Fruit fly (Drosophila melanogaster) whole organism, embryonic: ENCODE measurements around the gene uif.

Experiments
- Asciz ChIP-seq: fragments of 200-800 bp; sonication (Bioruptor generic); optimal IDR thresholded peaks from 2 replicates; lab custom pipeline; 2017; ENCODE audit warnings: missing biosample characterization, mild to moderate bottlenecking, missing genetic modification characterization, missing genetic modification reagents
- Atf6 ChIP-seq: fragments of 200-800 bp; sonication (Bioruptor generic); IDR thresholded peaks from 2 replicates; pipeline ENCODE4 v1.3.6; 2022; ENCODE audit warnings: missing biosample characterization, missing genetic modification characterization
- CG10147 ChIP-seq: fragments of 200-800 bp; sonication (Bioruptor generic); optimal IDR thresholded peaks from 2 replicates; lab custom pipeline; 2019; ENCODE audit warnings: missing biosample characterization, mild to moderate bottlenecking, missing genetic modification characterization, moderate library complexity
- CG10543 ChIP-seq: fragments of 200-800 bp; sonication (Bioruptor generic); optimal IDR thresholded peaks from 3 replicates; lab custom pipeline; 2017; ENCODE audit warnings: missing biosample characterization, mild to moderate bottlenecking, missing genetic modification characterization, moderate library complexity
- CG10565 ChIP-seq: fragments of 200-800 bp; sonication (Bioruptor generic); optimal IDR thresholded peaks from 3 replicates; lab custom pipeline; 2016; ENCODE audit warnings: missing biosample characterization, mild to moderate bottlenecking, missing genetic modification characterization
- CG11695 ChIP-seq: fragments of 200-800 bp; sonication (Bioruptor generic); IDR thresholded peaks from 3 replicates; pipeline ENCODE4 v1.3.6; 2022; ENCODE audit warnings: missing biosample characterization, missing genetic modification characterization
- CG12071 ChIP-seq: fragments of 200-800 bp; sonication (Bioruptor generic); optimal IDR thresholded peaks from 3 replicates; lab custom pipeline; 2018; ENCODE audit warnings: missing biosample characterization, mild to moderate bottlenecking, missing genetic modification characterization
- CG12104 ChIP-seq: fragments of 200-800 bp; sonication (Bioruptor generic); optimal IDR thresholded peaks from 3 replicates; lab custom pipeline; 2016; ENCODE audit warnings: missing biosample characterization, missing genetic modification characterization
- CG12659 ChIP-seq: fragments of 200-800 bp; sonication (Bioruptor generic); optimal IDR thresholded peaks from 3 replicates; lab custom pipeline; 2017; ENCODE audit warnings: mild to moderate bottlenecking, missing biosample characterization, missing genetic modification reagents, missing genetic modification characterization
- CG16863 ChIP-seq: fragments of 200-800 bp; sonication (Bioruptor generic); optimal IDR thresholded peaks from 3 replicates; lab custom pipeline; 2016; ENCODE audit warnings: missing biosample characterization, missing genetic modification characterization
- CG17802 ChIP-seq: fragments of 200-800 bp; sonication (Bioruptor generic); optimal IDR thresholded peaks from 2 replicates; lab custom pipeline; 2018; ENCODE audit warnings: missing biosample characterization, mild to moderate bottlenecking, missing genetic modification characterization, moderate library complexity
- CG1832 ChIP-seq: fragments of 200-800 bp; sonication (Bioruptor generic); optimal IDR thresholded peaks from 2 replicates; lab custom pipeline; 2017; ENCODE audit warnings: missing biosample characterization, mild to moderate bottlenecking, missing genetic modification characterization, inconsistent platforms
- CG18476 ChIP-seq: fragments of 200-800 bp; sonication (Bioruptor generic); optimal IDR thresholded peaks from 2 replicates; lab custom pipeline; 2016; ENCODE audit warnings: missing biosample characterization, mild to moderate bottlenecking, missing genetic modification characterization
- CG2116 ChIP-seq: fragments of 200-800 bp; sonication (Bioruptor generic); optimal IDR thresholded peaks from 3 replicates; lab custom pipeline; 2018; ENCODE audit warnings: missing biosample characterization, mild to moderate bottlenecking, missing genetic modification characterization
- CG2120 ChIP-seq: fragments of 200-800 bp; sonication (Bioruptor generic); optimal IDR thresholded peaks from 3 replicates; lab custom pipeline; 2016; ENCODE audit warnings: missing biosample characterization, missing genetic modification characterization
- CG2712 ChIP-seq: fragments of 200-800 bp; optimal IDR thresholded peaks from 3 replicates; lab custom pipeline; 2019; ENCODE audit warnings: missing biosample characterization, mild to moderate bottlenecking, missing genetic modification characterization, moderate library complexity
- CG31224 ChIP-seq: fragments of 200-800 bp; sonication (Bioruptor generic); IDR thresholded peaks from 2 replicates; pipeline ENCODE4 v1.3.6; 2022; ENCODE audit warnings: missing biosample characterization, missing genetic modification characterization
- CG43689 ChIP-seq: fragments of 200-800 bp; sonication (Bioruptor generic); IDR thresholded peaks from 2 replicates; pipeline ENCODE4 v1.3.6; 2022; ENCODE audit warnings: missing biosample characterization, missing genetic modification characterization
- CG5953 ChIP-seq: fragments of 200-800 bp; sonication (Bioruptor generic); IDR thresholded peaks from 2 replicates; pipeline ENCODE4 v1.3.6; 2022; ENCODE audit warnings: missing biosample characterization, missing genetic modification characterization
- CG7372 ChIP-seq: fragments of 200-800 bp; sonication (Bioruptor generic); IDR thresholded peaks from 2 replicates; pipeline ENCODE4 v1.3.6; 2022; ENCODE audit warnings: missing biosample characterization, missing genetic modification characterization
- CG7786 ChIP-seq: fragments of 200-800 bp; sonication (Bioruptor generic); optimal IDR thresholded peaks from 2 replicates; lab custom pipeline; 2016; ENCODE audit warnings: missing biosample characterization, missing genetic modification characterization
- CG9797 ChIP-seq: fragments of 200-800 bp; sonication (Bioruptor generic); optimal IDR thresholded peaks from 3 replicates; lab custom pipeline; 2018; ENCODE audit warnings: missing biosample characterization, mild to moderate bottlenecking, missing genetic modification characterization
- Camta ChIP-seq: fragments of 200-800 bp; sonication (Bioruptor generic); optimal IDR thresholded peaks from 2 replicates; lab custom pipeline; 2016; ENCODE audit warnings: missing biosample characterization, missing genetic modification characterization
- Dfd ChIP-seq, 2 experiments: fragments of >200 bp; optimal IDR thresholded peaks; 2 replicates each; lab custom pipeline; 2017; ENCODE audit warnings: missing biosample characterization in 2 of 2, missing genetic modification characterization in 2 of 2
- Elba2 ChIP-seq: fragments of 200-800 bp; sonication (Bioruptor generic); optimal IDR thresholded peaks from 3 replicates; lab custom pipeline; 2016; ENCODE audit warnings: missing biosample characterization, missing genetic modification characterization
- Ets65A ChIP-seq: fragments of 200-800 bp; sonication (Bioruptor generic); peaks from one replicate; lab custom pipeline; 2016; ENCODE audit warnings: missing biosample characterization, missing genetic modification characterization
- Fer2 ChIP-seq: fragments of 200-800 bp; sonication (Bioruptor generic); optimal IDR thresholded peaks from 2 replicates; lab custom pipeline; 2018; ENCODE audit warnings: missing biosample characterization, mild to moderate bottlenecking, missing genetic modification characterization, moderate library complexity
- Gug ChIP-seq: fragments of 200-800 bp; sonication (Bioruptor generic); IDR thresholded peaks from 4 replicates; pipeline ENCODE4 v1.3.6; 2022; ENCODE audit warnings: missing biosample characterization, missing genetic modification characterization
- Hand ChIP-seq: fragments of 200-800 bp; sonication (Bioruptor generic); optimal IDR thresholded peaks from 2 replicates; lab custom pipeline; 2017; ENCODE audit warnings: mild to moderate bottlenecking, missing biosample characterization, missing genetic modification reagents, missing genetic modification characterization
- Mes4 ChIP-seq: fragments of 200-800 bp; sonication (Bioruptor generic); optimal IDR thresholded peaks from 2 replicates; lab custom pipeline; 2016; ENCODE audit warnings: missing biosample characterization, missing genetic modification characterization
- Neu2 ChIP-seq: fragments of 200-800 bp; sonication (Bioruptor generic); optimal IDR thresholded peaks from 3 replicates; lab custom pipeline; 2016; ENCODE audit warnings: missing biosample characterization, missing genetic modification characterization, borderline replicate concordance
- Ptx1 ChIP-seq: fragments of 200-800 bp; sonication (Bioruptor generic); IDR thresholded peaks from 2 replicates; pipeline ENCODE4 v1.3.6; 2022; ENCODE audit warnings: missing biosample characterization, missing genetic modification characterization
- Sin3A ChIP-seq: fragments of >200 bp; optimal IDR thresholded peaks from 2 replicates; lab custom pipeline; 2018
- Sox100B ChIP-seq: fragments of 200-800 bp; sonication (Bioruptor generic); optimal IDR thresholded peaks from 3 replicates; lab custom pipeline; 2018; ENCODE audit warnings: missing biosample characterization, mild to moderate bottlenecking, missing genetic modification characterization
- TFAM ChIP-seq: fragments of 200-800 bp; sonication (Bioruptor generic); optimal IDR thresholded peaks from 2 replicates; lab custom pipeline; 2017; ENCODE audit warnings: missing biosample characterization, missing genetic modification characterization, inconsistent platforms
- Usf ChIP-seq: fragments of 200-800 bp; sonication (Bioruptor generic); optimal IDR thresholded peaks from 2 replicates; lab custom pipeline; 2017; ENCODE audit warnings: missing genotype, missing biosample characterization, missing genetic modification characterization
- Xbp1 ChIP-seq: fragments of 200-800 bp; sonication (Bioruptor generic); optimal IDR thresholded peaks from 3 replicates; lab custom pipeline; 2016; ENCODE audit warnings: missing biosample characterization, mild to moderate bottlenecking, missing genetic modification characterization
- aop ChIP-seq: fragments of 200-800 bp; sonication (Bioruptor generic); IDR thresholded peaks from 2 replicates; pipeline ENCODE4 v1.3.6; 2022; ENCODE audit warnings: missing biosample characterization, missing genetic modification characterization
- chif ChIP-seq, 2 experiments: fragments of 200-800 bp; sonication (Bioruptor generic); optimal IDR thresholded peaks; 3 replicates each; lab custom pipeline; 2016; ENCODE audit warnings: missing biosample characterization in 2 of 2, missing genetic modification characterization in 2 of 2
- dmrt99B ChIP-seq: fragments of 200-800 bp; sonication (Bioruptor generic); optimal IDR thresholded peaks from 2 replicates; lab custom pipeline; 2018; ENCODE audit warnings: missing biosample characterization, mild to moderate bottlenecking, missing genetic modification characterization, moderate library complexity
- eve ChIP-seq, 2 experiments: fragments of >200 bp; optimal IDR thresholded peaks; 2 replicates each; lab custom pipeline; 2017; ENCODE audit warnings: missing biosample characterization in 2 of 2, missing genetic modification characterization in 2 of 2
- gcm ChIP-seq: fragments of 200-800 bp; sonication (Bioruptor generic); optimal IDR thresholded peaks from 2 replicates; lab custom pipeline; 2019; ENCODE audit warnings: missing biosample characterization, mild to moderate bottlenecking, missing genetic modification characterization, moderate library complexity
- pan ChIP-seq, 4 experiments: fragments of >200 bp in 3 of 4; fragments of 200-800 bp in 1 of 4; sonication (Bioruptor generic) in 1 of 4; optimal IDR thresholded peaks in 3 of 4; IDR thresholded peaks in 1 of 4; 2 replicates each; pipeline versions ENCODE4 v1.3.6 to Lab custom; 2017 to 2022; ENCODE audit warnings: missing biosample characterization in 2 of 4, missing genetic modification characterization in 2 of 4, mixed read lengths in 1 of 4
- pzg ChIP-seq: fragments of 200-800 bp; sonication (Bioruptor generic); optimal IDR thresholded peaks from 3 replicates; lab custom pipeline; 2018; ENCODE audit warnings: missing biosample characterization, mild to moderate bottlenecking, missing genetic modification characterization, moderate library complexity
- scrt ChIP-seq: fragments of 200-800 bp; sonication (Bioruptor generic); optimal IDR thresholded peaks from 2 replicates; lab custom pipeline; 2018; ENCODE audit warnings: missing biosample characterization, mild to moderate bottlenecking, missing genetic modification characterization, moderate library complexity
- sug ChIP-seq: fragments of 200-800 bp; optimal IDR thresholded peaks from 2 replicates; lab custom pipeline; 2019; ENCODE audit warnings: missing biosample characterization, mild to moderate bottlenecking, missing genetic modification characterization, moderate library complexity
- tna ChIP-seq: fragments of 200-800 bp; sonication (Bioruptor generic); IDR thresholded peaks from 2 replicates; pipeline ENCODE4 v1.3.6; 2022; ENCODE audit warnings: missing biosample characterization, missing genetic modification characterization; ENCODE audit not compliant: partially characterized antibody
- trh ChIP-seq: fragments of 200-800 bp; sonication (Bioruptor generic); optimal IDR thresholded peaks from 2 replicates; lab custom pipeline; 2016; ENCODE audit warnings: missing biosample characterization, missing genetic modification characterization
- ttk ChIP-seq: fragments of 200-800 bp; sonication (Bioruptor generic); IDR thresholded peaks from 2 replicates; pipeline ENCODE4 v2.1.2; 2022; ENCODE audit warnings: missing biosample characterization, missing genetic modification characterization
- wor ChIP-seq: fragments of 200-800 bp; sonication (Bioruptor generic); IDR thresholded peaks from 2 replicates; pipeline ENCODE4 v1.3.6; 2022; ENCODE audit warnings: missing biosample characterization, missing genetic modification characterization
- zf30C ChIP-seq: fragments of 200-800 bp; sonication (Bioruptor generic); optimal IDR thresholded peaks from 3 replicates; lab custom pipeline; 2018; ENCODE audit warnings: missing biosample characterization, mild to moderate bottlenecking, missing genetic modification characterization

The uif gene

DNA sequence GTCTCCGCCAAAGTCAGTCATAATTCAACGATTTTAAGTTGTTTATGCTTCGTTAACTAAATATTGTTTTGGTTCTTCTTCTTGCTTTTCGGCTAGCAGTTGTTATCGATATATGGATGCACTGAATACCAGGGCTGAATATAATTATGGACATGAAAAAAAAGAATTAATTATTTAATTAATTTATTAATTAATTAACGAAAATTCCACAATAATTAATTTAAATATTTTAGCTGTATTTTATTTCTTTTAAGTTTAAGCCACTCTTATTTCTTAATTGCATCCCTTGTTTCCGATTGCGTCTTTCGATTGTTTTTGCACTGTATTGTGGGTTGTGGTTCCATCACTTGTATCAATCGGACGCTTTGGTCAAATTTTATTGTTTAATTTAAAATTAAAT is 60.1 kb downstream of the uif start, which contains the start of the genes Gas41 and SA1 (continued):
- TF ChIP-seq CG9797 (GFP tag; lab: Kevin White, UChicago) = peak; percentile 30
- TF ChIP-seq CG43689 (GFP tag; lab: Robert Waterston, UW) = peak; percentile 56; the same call in 1 of the 2 replicates
- peak; percentile 47 for TF ChIP-seq CG7786 (GFP tag; lab: Kevin White, UChicago)
- no peak for TF ChIP-seq CG1832 (GFP tag; lab: Kevin White, UChicago)
- peak; percentile 65 for TF ChIP-seq scrt (GFP tag; lab: Kevin White, UChicago)
- no peak for TF ChIP-seq Usf (GFP tag; lab: Kevin White, UChicago)
- no peak for TF ChIP-seq Sin3A (lab: Kevin White, UChicago)
- no peak for TF ChIP-seq zf30C (GFP tag; lab: Kevin White, UChicago)
- peak; percentile 87 for TF ChIP-seq CG31224 (GFP tag; lab: Robert Waterston, UW)
- TF ChIP-seq CG10147 = no peak
- TF ChIP-seq Ets65A (GFP tag; lab: Kevin White, UChicago) = peak; percentile 63
- TF ChIP-seq ttk (GFP tag; lab: Robert Waterston, UW) = no peak
- no peak for TF ChIP-seq Neu2
- peak; percentile 24 to 44 for TF ChIP-seq chif (GFP tag; optimal IDR thresholded peaks at IDR 0.05; lab: Kevin White, UChicago)
- TF ChIP-seq CG18476 = no peak
- peak; percentile 96 for TF ChIP-seq CG2712 (tag; lab: Kevin White, UChicago)
- TF ChIP-seq CG12659 (GFP tag; lab: Kevin White, UChicago) = peak; percentile 90
- TF ChIP-seq CG7372 (GFP tag; lab: Robert Waterston, UW) = peak; percentile 80
- no peak for TF ChIP-seq Dfd (GFP tag; optimal IDR thresholded peaks at IDR 0.05; lab: Kevin White, UChicago)
- TF ChIP-seq Sox100B (GFP tag; lab: Kevin White, UChicago) = no peak
- TF ChIP-seq sug = peak; percentile 68
- TF ChIP-seq aop = no peak
- peak; percentile 87 for TF ChIP-seq Gug
- TF ChIP-seq tna (GFP tag; lab: Robert Waterston, UW) = 0 out of 2 replicates have a peak, but pooled peaks have one; percentile 7
- TF ChIP-seq CG2120 (GFP tag; lab: Kevin White, UChicago) = peak; percentile 90
- no peak for TF ChIP-seq CG12104
- TF ChIP-seq TFAM (GFP tag; lab: Kevin White, UChicago) = no peak
- TF ChIP-seq Elba2 (GFP tag; lab: Kevin White, UChicago) = no peak
- no peak for TF ChIP-seq trh
- no peak for TF ChIP-seq Xbp1 (GFP tag; lab: Kevin White, UChicago)
- peak; percentile 90 for TF ChIP-seq Fer2 (tag; lab: Kevin White, UChicago)
- TF ChIP-seq pzg (GFP tag; lab: Kevin White, UChicago) = peak; percentile 56
- TF ChIP-seq Ptx1 (GFP tag; lab: Robert Waterston, UW) = no peak
- no peak for TF ChIP-seq eve (GFP tag; optimal IDR thresholded peaks at IDR 0.05; lab: Kevin White, UChicago)
- TF ChIP-seq CG10543 (GFP tag; lab: Kevin White, UChicago) = peak; percentile 62
- TF ChIP-seq dmrt99B (tag; lab: Kevin White, UChicago) = no peak
- no peak for TF ChIP-seq Atf6 (GFP tag; lab: Robert Waterston, UW)
- no peak for TF ChIP-seq pan (optimal IDR thresholded peaks at IDR 0.05; lab: Kevin White, UChicago)
- peak in 1 of 2 experiments; percentile 92 for TF ChIP-seq pan (GFP tag; optimal IDR thresholded peaks at IDR 0.05 in 1 of 2, IDR thresholded peaks at IDR 0.05 in 1 of 2)
- no peak for TF ChIP-seq Camta
- peak; percentile 71 for TF ChIP-seq Asciz (GFP tag; lab: Kevin White, UChicago)
- peak; percentile 93 for TF ChIP-seq gcm (GFP tag; lab: Kevin White, UChicago)
- TF ChIP-seq wor (GFP tag; lab: Robert Waterston, UW) = no peak
- peak; percentile 74 for TF ChIP-seq Hand (GFP tag; lab: Kevin White, UChicago)
- no peak for TF ChIP-seq CG12071
- peak; percentile 92 for TF ChIP-seq CG2116 (GFP tag; lab: Kevin White, UChicago)
- TF ChIP-seq CG10565 (GFP tag; lab: Kevin White, UChicago) = no peak
- TF ChIP-seq CG5953 (GFP tag; lab: Robert Waterston, UW) = no peak
- TF ChIP-seq Mes4 = no peak
- TF ChIP-seq CG11695 (GFP tag; lab: Robert Waterston, UW) = peak; percentile 50; the same call in 2 of the 3 replicates
- TF ChIP-seq CG16863 (GFP tag; lab: Kevin White, UChicago) = no peak
- TF ChIP-seq CG17802 = peak; percentile 52
